Fruit fly (Drosophila melanogaster): Measurements from ENCODE around the gene Eip63F-1.

DNA sequence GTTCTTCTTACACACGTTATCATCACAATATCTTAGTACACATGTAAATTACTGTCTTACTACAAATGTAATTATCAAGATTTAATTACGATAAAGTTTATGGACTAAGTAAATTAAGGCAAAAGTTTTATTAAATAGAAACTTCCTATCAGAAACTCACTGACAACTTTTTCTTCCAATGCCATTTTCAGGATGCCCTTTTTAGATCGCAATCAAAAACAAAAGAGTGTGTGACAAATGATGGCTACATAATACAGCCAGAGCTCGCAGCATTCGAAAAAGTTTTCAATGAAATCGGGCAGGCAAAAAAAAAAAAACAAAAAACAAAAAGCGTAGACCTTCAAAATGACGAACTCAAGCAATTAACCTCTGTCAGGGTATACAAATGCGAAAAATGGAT is 37.2 kb upstream of the Eip63F-1 start, which contains the start of gene CG43915:
- TF ChIP-seq Dll (optimal IDR thresholded peaks at IDR 0.05) (no peak), psq (optimal IDR thresholded peaks at IDR 0.05) (no peak), CG8478 (optimal IDR thresholded peaks at IDR 0.05) (no peak)

Measured in whole organism.